Fruit fly (Drosophila melanogaster) whole organism, embryonic: ENCODE measurements around the gene CG17239.

Experiments
- CG12071 ChIP-seq: fragments of 200-800 bp; sonication (Bioruptor generic); optimal IDR thresholded peaks from 3 replicates; lab custom pipeline; 2018; ENCODE audit warnings: missing biosample characterization, mild to moderate bottlenecking, missing genetic modification characterization
- CG2120 ChIP-seq: fragments of 200-800 bp; sonication (Bioruptor generic); optimal IDR thresholded peaks from 3 replicates; lab custom pipeline; 2016; ENCODE audit warnings: missing biosample characterization, missing genetic modification characterization
- CG31365 ChIP-seq: fragments of 200-800 bp; sonication (Bioruptor generic); optimal IDR thresholded peaks from 2 replicates; lab custom pipeline; 2018; ENCODE audit warnings: missing biosample characterization, mild to moderate bottlenecking, missing genetic modification characterization
- CG8924 ChIP-seq: fragments of 200-800 bp; optimal IDR thresholded peaks from 3 replicates; lab custom pipeline; 2019; ENCODE audit warnings: missing biosample characterization, mild to moderate bottlenecking, missing genetic modification characterization, moderate library complexity
- HLH3B ChIP-seq: fragments of 200-800 bp; sonication (Bioruptor generic); IDR thresholded peaks from 2 replicates; pipeline ENCODE4 v1.3.6; 2022; ENCODE audit warnings: missing biosample characterization, missing genetic modification characterization
- Hsf ChIP-seq: fragments of 200-800 bp; sonication (Bioruptor generic); optimal IDR thresholded peaks from 3 replicates; lab custom pipeline; 2016; ENCODE audit warnings: missing biosample characterization, missing genetic modification characterization
- Vsx1 ChIP-seq: fragments of 200-800 bp; sonication (Bioruptor generic); optimal IDR thresholded peaks from 2 replicates; lab custom pipeline; 2017; ENCODE audit warnings: missing biosample characterization, mild to moderate bottlenecking, missing genetic modification characterization, missing genetic modification reagents
- hbn ChIP-seq: fragments of 200-800 bp; sonication (Bioruptor generic); IDR thresholded peaks from 2 replicates; pipeline ENCODE4 v1.3.6; 2022; ENCODE audit warnings: missing biosample characterization, missing genetic modification characterization; ENCODE audit not compliant: partially characterized antibody
- lab ChIP-seq: fragments of 200-800 bp; sonication (Bioruptor generic); optimal IDR thresholded peaks from 3 replicates; lab custom pipeline; 2017; ENCODE audit warnings: missing biosample characterization, missing genetic modification characterization, mild to moderate bottlenecking, moderate library complexity, missing genetic modification reagents
- maf-S ChIP-seq: fragments of 200-800 bp; sonication (Bioruptor generic); optimal IDR thresholded peaks from 2 replicates; lab custom pipeline; 2016; ENCODE audit warnings: missing biosample characterization, missing genetic modification characterization
- trem ChIP-seq: fragments of 200-800 bp; optimal IDR thresholded peaks from 3 replicates; lab custom pipeline; 2019; ENCODE audit warnings: missing biosample characterization, mild to moderate bottlenecking, missing genetic modification characterization, moderate library complexity

- no peak for TF ChIP-seq CG2120
- TF ChIP-seq lab (GFP tag; lab: Kevin White, UChicago): no peak
- TF ChIP-seq hbn: no peak
- no peak for TF ChIP-seq trem
- TF ChIP-seq CG31365: no peak
- TF ChIP-seq CG8924 (tag; lab: Kevin White, UChicago): no peak
- TF ChIP-seq Vsx1: no peak
- TF ChIP-seq maf-S (GFP tag; lab: Kevin White, UChicago): no peak
- TF ChIP-seq CG12071 (GFP tag; lab: Kevin White, UChicago): no peak
- no peak for TF ChIP-seq Hsf (GFP tag; lab: Kevin White, UChicago)
- TF ChIP-seq HLH3B: no peak
Observed at dm6 chr2L:2269040-2269439, 16.9 kb upstream of the CG17239 start, which contains the start of gene CG17242.
